Worm (Caenorhabditis elegans): ENCODE data around the gene F02A9.1.

DNA sequence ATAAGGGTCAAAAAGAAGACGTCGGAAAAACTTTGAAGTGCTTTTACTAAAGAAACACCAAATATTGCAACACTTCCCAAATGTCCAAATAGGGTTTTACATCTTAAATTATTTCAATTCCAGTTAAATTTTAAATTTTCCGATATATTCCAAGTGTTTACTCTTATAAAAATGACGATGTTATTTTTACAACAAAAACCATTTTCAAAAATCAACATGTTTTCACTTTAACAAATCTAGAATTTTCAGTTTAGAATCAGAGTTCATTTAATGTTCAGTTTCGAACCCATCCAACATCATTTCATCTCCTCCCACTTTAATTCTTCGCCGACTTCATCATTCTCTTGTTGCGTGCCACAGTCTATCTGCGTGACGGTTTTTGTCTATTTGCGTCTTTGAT, 26.0 kb upstream of the F02A9.1 start, which contains the start of gene dos-1:
- no peak for TF ChIP-seq nhr-6 (tag; optimal IDR thresholded peaks at IDR 0.05)
- TF ChIP-seq lin-13 (GFP tag; optimal IDR thresholded peaks at IDR 0.05), result no peak
- no peak for TF ChIP-seq unc-130 (GFP tag; optimal IDR thresholded peaks at IDR 0.05)
- TF ChIP-seq F10B5.3 (tag; optimal IDR thresholded peaks at IDR 0.05), result no peak
- no peak for TF ChIP-seq nhr-237 (tag; optimal IDR thresholded peaks at IDR 0.05)
- TF ChIP-seq mdl-1 (tag; optimal IDR thresholded peaks at IDR 0.05), result no peak
